Worm (Caenorhabditis elegans) whole organism, young adult: ENCODE measurements around the gene C17H12.3.

Source experiments
- B0261.1 ChIP-seq: sonication (generic microtip); optimal IDR thresholded peaks from 2 replicates; lab custom pipeline; 2016; ENCODE audit warnings: mild to moderate bottlenecking, missing genetic modification characterization, moderate library complexity, missing compliant biosample characterization
- B0336.3 ChIP-seq: fragments of 200-800 bp; sonication (Bioruptor generic); IDR thresholded peaks from 2 replicates; pipeline ENCODE4 v1.3.6; 2022; ENCODE audit warnings: missing genetic modification characterization, missing compliant biosample characterization
- F37B4.10 ChIP-seq: fragments of 200-800 bp; sonication (Bioruptor generic); IDR thresholded peaks from 2 replicates; pipeline ENCODE4 v1.3.6; 2022; ENCODE audit warnings: missing genetic modification characterization, missing compliant biosample characterization
- F52B5.7 ChIP-seq: sonication (generic microtip); optimal IDR thresholded peaks from 2 replicates; lab custom pipeline; 2016; ENCODE audit warnings: mild to moderate bottlenecking, missing genetic modification characterization, missing compliant biosample characterization
- Y95B8A.8 ChIP-seq: fragments of 200-800 bp; sonication (Bioruptor generic); IDR thresholded peaks from 2 replicates; pipeline ENCODE4 v1.3.6; 2022; ENCODE audit warnings: missing genetic modification reagents, missing genetic modification characterization, missing compliant biosample characterization
- athp-1 ChIP-seq: sonication (generic microtip); optimal IDR thresholded peaks from 2 replicates; lab custom pipeline; 2017; ENCODE audit warnings: mild to moderate bottlenecking, missing genetic modification characterization, missing compliant biosample characterization
- attf-3 ChIP-seq: fragments of 200-800 bp; sonication (Bioruptor generic); conservative IDR thresholded peaks from 2 replicates; pipeline ENCODE4 v1.3.6; 2022; ENCODE audit warnings: missing genetic modification reagents, missing genetic modification characterization, missing compliant biosample characterization
- mel-28 ChIP-seq: sonication (generic microtip); optimal IDR thresholded peaks from 2 replicates; lab custom pipeline; 2016; ENCODE audit warnings: borderline replicate concordance, mild to moderate bottlenecking, missing genetic modification characterization, missing compliant biosample characterization
- nhr-120 ChIP-seq: fragments of 200-800 bp; sonication (Bioruptor generic); IDR thresholded peaks from 2 replicates; pipeline ENCODE4 v1.3.6; 2022; ENCODE audit warnings: missing genetic modification characterization, missing compliant biosample characterization
- pha-4 ChIP-seq: fragments of 150-350 bp; sonication (generic microtip); optimal IDR thresholded peaks from 2 replicates; lab custom pipeline; 2014; ENCODE audit warnings: missing biosample characterization, missing genetic modification reagents, missing genetic modification characterization
- sptf-2 ChIP-seq: fragments of 200-800 bp; sonication (Bioruptor generic); optimal IDR thresholded peaks from 2 replicates; lab custom pipeline; 2018; ENCODE audit warnings: mild to moderate bottlenecking, missing genetic modification characterization, missing compliant biosample characterization
- unc-62 ChIP-seq: fragments of 150-350 bp; optimal IDR thresholded peaks from 2 replicates; lab custom pipeline; 2014; ENCODE audit warnings: missing biosample characterization, missing genetic modification reagents, missing genetic modification characterization

DNA sequence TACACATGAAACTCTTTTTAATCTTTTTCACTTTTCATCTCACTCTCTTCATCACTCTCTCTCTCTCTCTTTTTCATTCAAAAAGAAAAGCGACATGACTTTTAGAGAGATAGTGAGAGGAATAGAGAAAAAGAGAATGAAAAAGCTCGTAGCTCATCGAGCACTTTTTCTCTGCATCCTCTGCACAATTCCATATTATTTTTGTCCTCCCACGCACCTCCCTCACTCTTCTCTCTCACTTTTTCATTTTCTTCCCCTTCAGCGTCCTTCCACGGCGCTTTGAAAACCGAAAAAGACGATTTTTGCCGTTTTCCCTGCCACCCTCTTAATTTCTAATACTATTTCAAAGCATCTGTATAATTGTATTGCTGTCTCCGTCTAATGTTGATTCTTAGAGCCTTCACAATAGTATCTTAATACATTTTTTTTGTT is 43.7 kb upstream of the C17H12.3 start:
- 0 out of 2 replicates have a peak, but pooled peaks have one; percentile 10 for TF ChIP-seq attf-3 (GFP tag; lab: Robert Waterston, UW)
- TF ChIP-seq F37B4.10 (GFP tag; lab: Robert Waterston, UW), result no peak
- no peak for TF ChIP-seq athp-1
- TF ChIP-seq Y95B8A.8 (GFP tag; lab: Robert Waterston, UW), result no peak
- TF ChIP-seq nhr-120 (GFP tag; lab: Robert Waterston, UW), result no peak
- TF ChIP-seq mel-28 (tag; lab: Kevin White, UChicago), result no peak
- peak; percentile 76 for TF ChIP-seq B0336.3 (GFP tag; lab: Robert Waterston, UW)
- no peak for TF ChIP-seq B0261.1
- no peak for TF ChIP-seq sptf-2 (GFP tag; lab: Kevin White, UChicago)
- TF ChIP-seq pha-4 (tag; lab: Kevin White, UChicago), result peak; percentile 58
- TF ChIP-seq F52B5.7 (tag; lab: Kevin White, UChicago), result no peak
- no peak for TF ChIP-seq unc-62
